Fruit fly (Drosophila melanogaster): ENCODE results near the gene Svip.

The Svip gene

DNA sequence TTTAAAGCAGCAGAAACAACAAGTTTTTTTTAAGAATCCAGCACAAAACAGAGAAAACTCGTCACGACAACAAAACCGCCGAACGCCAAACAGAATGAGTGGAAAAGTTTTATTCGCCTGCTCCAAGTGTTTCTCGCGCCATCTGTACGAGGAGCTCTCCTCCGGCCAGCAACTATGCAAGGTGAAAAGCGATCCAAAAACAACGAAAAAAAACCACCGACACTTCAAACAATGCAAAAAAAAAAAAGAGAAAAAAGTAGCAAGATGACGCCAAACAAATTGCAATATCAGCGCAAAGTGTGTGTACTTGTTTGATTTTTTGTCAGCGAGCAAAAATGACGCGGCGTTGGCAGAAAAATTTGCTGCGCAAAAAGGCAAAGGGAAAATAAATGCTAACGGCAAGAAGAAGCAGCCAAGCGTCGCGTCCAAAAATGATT is 8.7 kb downstream of the Svip start (continued):
- TF ChIP-seq fd64A (GFP tag; optimal IDR thresholded peaks at IDR 0.05) (no peak), CG16863 (GFP tag; optimal IDR thresholded peaks at IDR 0.05) (no peak), knrl (GFP tag; IDR thresholded peaks at IDR 0.05; ENCODE audit: partially characterized antibody) (0 out of 3 replicates have a peak, but pooled peaks have one; percentile 41), h (optimal IDR thresholded peaks at IDR 0.05) (no peak), CG17385 (GFP tag; optimal IDR thresholded peaks at IDR 0.05) (peak; percentile 87), gcm2 (GFP tag; optimal IDR thresholded peaks at IDR 0.05) (no peak), CG10462 (GFP tag; optimal IDR thresholded peaks at IDR 0.05) (no peak), CG18476 (GFP tag; optimal IDR thresholded peaks at IDR 0.05) (no peak), ash1 (GFP tag; optimal IDR thresholded peaks at IDR 0.05) (no peak), row (GFP tag; IDR thresholded peaks at IDR 0.05) (no peak), gsb-n (tag; optimal IDR thresholded peaks at IDR 0.05) (no peak), Dbx (GFP tag; IDR thresholded peaks at IDR 0.05) (no peak), slp2 (GFP tag; optimal IDR thresholded peaks at IDR 0.05) (no peak), CG12236 (GFP tag; optimal IDR thresholded peaks at IDR 0.05) (no peak), Nf-YC (tag; optimal IDR thresholded peaks at IDR 0.05) (no peak), Asciz (GFP tag; optimal IDR thresholded peaks at IDR 0.05) (no peak), jumu (GFP tag; optimal IDR thresholded peaks at IDR 0.05) (no peak), kah (GFP tag; optimal IDR thresholded peaks at IDR 0.05) (peak; percentile 5), Hr51 (GFP tag; optimal IDR thresholded peaks at IDR 0.05) (no peak), CG5245 (GFP tag; optimal IDR thresholded peaks at IDR 0.05) (no peak), Lpt (GFP tag; optimal IDR thresholded peaks at IDR 0.05) (no peak), CG17912 (GFP tag; optimal IDR thresholded peaks at IDR 0.05) (no peak), Fer2 (tag; optimal IDR thresholded peaks at IDR 0.05) (no peak), HmgZ (tag; optimal IDR thresholded peaks at IDR 0.05) (no peak), al (GFP tag; IDR thresholded peaks at IDR 0.05) (no peak), wdn (GFP tag; IDR thresholded peaks at IDR 0.05) (no peak), dan (GFP tag; IDR thresholded peaks at IDR 0.05) (no peak), CG10267 (tag; optimal IDR thresholded peaks at IDR 0.05) (no peak), Atf-2 (GFP tag; optimal IDR thresholded peaks at IDR 0.05) (no peak), HLH4C (GFP tag; IDR thresholded peaks at IDR 0.05; ENCODE audit: partially characterized antibody) (no peak), CG10321 (GFP tag; IDR thresholded peaks at IDR 0.05) (no peak), CG2120 (GFP tag; optimal IDR thresholded peaks at IDR 0.05) (no peak), ssp (GFP tag; IDR thresholded peaks at IDR 0.05) (no peak), CG12659 (GFP tag; optimal IDR thresholded peaks at IDR 0.05) (no peak), lola (GFP tag; optimal IDR thresholded peaks at IDR 0.05) (no peak), run (tag; optimal IDR thresholded peaks at IDR 0.05) (no peak), CG34422 (GFP tag; IDR thresholded peaks at IDR 0.05) (no peak), mam (GFP tag; optimal IDR thresholded peaks at IDR 0.05) (no peak), pzg (GFP tag; optimal IDR thresholded peaks at IDR 0.05) (no peak), CG14014 (GFP tag; IDR thresholded peaks at IDR 0.05) (no peak), ems (GFP tag; optimal IDR thresholded peaks at IDR 0.05) (no peak), Ravus (GFP tag; IDR thresholded peaks at IDR 0.05) (no peak), ttk (GFP tag; IDR thresholded peaks at IDR 0.05) (no peak), chn (GFP tag; optimal IDR thresholded peaks at IDR 0.05) (no peak), nmo (GFP tag; optimal IDR thresholded peaks at IDR 0.05) (no peak), klu (GFP tag; IDR thresholded peaks at IDR 0.05) (no peak), dpn (GFP tag; optimal IDR thresholded peaks at IDR 0.05) (no peak), CG11695 (GFP tag; IDR thresholded peaks at IDR 0.05) (no peak), Atf3 (GFP tag; optimal IDR thresholded peaks at IDR 0.05) (no peak), CG13624 (GFP tag; optimal IDR thresholded peaks at IDR 0.05) (peak; percentile 44), TFAM (GFP tag; optimal IDR thresholded peaks at IDR 0.05) (no peak), HHEX (GFP tag; optimal IDR thresholded peaks at IDR 0.05) (no peak), exex (tag; optimal IDR thresholded peaks at IDR 0.05) (no peak)
